Fruit fly (Drosophila melanogaster) whole organism, prepupa: ENCODE measurements around the gene Sur.

ENCODE experiments used
- CG10631 ChIP-seq: fragments of 200-800 bp; sonication (Bioruptor generic); optimal IDR thresholded peaks from 2 replicates; lab custom pipeline; 2016; ENCODE audit warnings: missing biosample characterization, missing genetic modification characterization
- CG34406 ChIP-seq: fragments of 200-800 bp; sonication (Bioruptor generic); optimal IDR thresholded peaks from 3 replicates; lab custom pipeline; 2016; ENCODE audit warnings: missing biosample characterization, missing genetic modification characterization
- Lpt ChIP-seq: fragments of 200-800 bp; sonication (Bioruptor generic); optimal IDR thresholded peaks from 3 replicates; lab custom pipeline; 2016; ENCODE audit warnings: missing biosample characterization, missing genetic modification characterization
- vri ChIP-seq: fragments of 200-800 bp; sonication (Bioruptor generic); optimal IDR thresholded peaks from 3 replicates; lab custom pipeline; 2016; ENCODE audit warnings: missing biosample characterization, mild to moderate bottlenecking, missing genetic modification characterization

DNA sequence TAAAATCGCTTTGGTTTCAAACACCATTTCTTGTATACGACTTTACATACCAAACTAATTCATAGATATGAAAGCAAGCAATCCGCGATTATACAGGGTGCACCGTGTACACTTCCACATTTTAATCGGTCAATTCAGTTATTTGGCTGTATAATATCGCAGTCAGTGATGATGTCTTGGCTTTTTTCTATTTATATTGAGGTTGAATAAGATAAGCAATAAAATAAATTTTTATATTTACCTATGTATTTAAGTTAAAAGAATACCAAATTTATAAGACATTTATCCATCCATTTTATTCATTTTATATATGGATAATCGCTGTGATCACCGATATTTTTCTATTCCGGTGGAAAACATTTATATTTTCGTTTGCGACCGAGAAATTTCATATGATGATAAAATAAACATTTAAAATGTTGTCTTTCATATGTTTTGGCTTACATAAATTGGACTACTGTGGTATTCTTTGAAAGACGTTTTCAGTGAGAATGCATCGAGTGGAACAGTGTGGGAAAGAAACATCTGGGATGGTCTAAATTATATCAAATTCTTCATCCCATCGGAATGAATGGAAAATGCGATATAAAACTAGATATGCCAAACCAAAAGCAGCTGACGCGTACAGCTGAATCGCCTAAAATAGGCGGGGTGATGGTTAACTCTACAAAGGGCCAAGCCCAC, 27.9 kb upstream of the Sur start, which contains the start of gene CG5708:
- no peak for TF ChIP-seq Lpt
- TF ChIP-seq vri: no peak
- TF ChIP-seq CG10631: no peak
- TF ChIP-seq CG34406 (GFP tag; lab: Kevin White, UChicago): no peak
